Comparison of ENCODE assay signal across 7 worm cellular contexts in the genomic region with DNA sequence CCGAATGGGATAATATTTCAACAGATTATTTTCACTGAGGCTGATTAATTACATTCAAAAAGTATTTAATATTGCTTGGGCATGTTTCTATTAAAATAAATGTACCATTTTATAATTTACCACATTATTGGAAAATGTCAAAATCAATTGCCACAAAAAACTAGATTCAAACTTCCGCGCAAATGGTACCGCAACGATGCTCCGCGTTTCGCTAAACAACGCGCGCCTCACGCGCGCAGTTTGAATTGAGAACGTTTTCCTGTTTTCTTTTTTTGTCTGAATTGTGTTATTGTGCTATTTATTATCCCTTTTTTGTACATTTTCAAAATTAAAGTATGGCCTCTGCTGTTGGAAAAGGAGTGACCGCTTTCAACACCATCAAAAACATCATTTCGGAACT.
TF ChIP-seq lines count a peak whose summit lies in the region.

Gene C29E4.12 (plus strand): TSS at position 333 of the 400 bp plus-strand sequence.

TF ChIP-seq in whole organism, L1 larva, 84 proteins besides CTCF, POLR2A, EP300 and RAD21 (continues in another document):
- TF ChIP-seq efl-3 (GFP tag; optimal IDR thresholded peaks at IDR 0.05; lab: Kevin White, UChicago) (no peak), nhr-76 (tag; optimal IDR thresholded peaks at IDR 0.05; lab: Kevin White, UChicago) (no peak), pqm-1 (tag; optimal IDR thresholded peaks at IDR 0.05; lab: Kevin White, UChicago) (no peak), mdl-1 (tag; optimal IDR thresholded peaks at IDR 0.05; lab: Kevin White, UChicago) (peak in 1 of 2 experiments; percentile 66), fkh-8 (tag; optimal IDR thresholded peaks at IDR 0.05; lab: Kevin White, UChicago) (peak; percentile 62), lsy-2 (tag; optimal IDR thresholded peaks at IDR 0.05; lab: Kevin White, UChicago) (peak; percentile 84 to 92), snu-23 (GFP tag; optimal IDR thresholded peaks at IDR 0.05; lab: Kevin White, UChicago) (peak; percentile 83), jun-1 (tag; optimal IDR thresholded peaks at IDR 0.05; lab: Kevin White, UChicago) (peak; percentile 69), ceh-82 (tag; optimal IDR thresholded peaks at IDR 0.05; lab: Kevin White, UChicago) (peak; percentile 47 to 79 (median 69)), nhr-28 (tag; optimal IDR thresholded peaks at IDR 0.05; lab: Kevin White, UChicago) (no peak), dpl-1 (GFP tag; optimal IDR thresholded peaks at IDR 0.05; lab: Kevin White, UChicago) (peak; percentile 96 to 98 (median 98)), unc-86 (tag; optimal IDR thresholded peaks at IDR 0.05; lab: Kevin White, UChicago) (peak; percentile 53)

TF ChIP-seq in whole organism, L2 larva, 48 proteins besides CTCF, POLR2A, EP300 and RAD21 (continues in another document):
- TF ChIP-seq ama-1 (optimal IDR thresholded peaks at IDR 0.05; lab: Kevin White, UChicago) = peak; percentile 31
- TF ChIP-seq mab-5 (tag; optimal IDR thresholded peaks at IDR 0.05; lab: Kevin White, UChicago) = peak; percentile 56
- no peak for TF ChIP-seq fos-1 (tag; optimal IDR thresholded peaks at IDR 0.05; lab: Kevin White, UChicago)
- no peak for TF ChIP-seq nhr-6 (tag; optimal IDR thresholded peaks at IDR 0.05; lab: Kevin White, UChicago)
- TF ChIP-seq gmeb-1 (tag; optimal IDR thresholded peaks at IDR 0.05; lab: Kevin White, UChicago) = peak; percentile 97
- TF ChIP-seq ztf-11 (tag; optimal IDR thresholded peaks at IDR 0.05; lab: Kevin White, UChicago) = no peak
- no peak for TF ChIP-seq snpc-4 (tag; optimal IDR thresholded peaks at IDR 0.05; lab: Kevin White, UChicago)
- TF ChIP-seq lsy-2 (tag; optimal IDR thresholded peaks at IDR 0.05; lab: Kevin White, UChicago) = peak; percentile 51 to 88
- peak; percentile 49 for TF ChIP-seq crh-2 (tag; optimal IDR thresholded peaks at IDR 0.05; lab: Kevin White, UChicago)
- TF ChIP-seq R02D3.7 (tag; optimal IDR thresholded peaks at IDR 0.05; lab: Kevin White, UChicago) = peak; percentile 20
- no peak for TF ChIP-seq Y55F3AM.14 (GFP tag; optimal IDR thresholded peaks at IDR 0.05; lab: Kevin White, UChicago)
- TF ChIP-seq nhr-77 (tag; optimal IDR thresholded peaks at IDR 0.05; lab: Kevin White, UChicago) = peak; percentile 30
- peak; percentile 42 for TF ChIP-seq nhr-21 (tag; optimal IDR thresholded peaks at IDR 0.05; lab: Kevin White, UChicago)

TF ChIP-seq in whole organism, L3 larva, 47 proteins besides CTCF, POLR2A, EP300 and RAD21 (continues in another document):
- no peak for TF ChIP-seq egl-27 (tag; optimal IDR thresholded peaks at IDR 0.05; lab: Kevin White, UChicago)
- TF ChIP-seq egl-5 (tag; optimal IDR thresholded peaks at IDR 0.05; lab: Kevin White, UChicago) = peak; percentile 38
- TF ChIP-seq nhr-11 (tag; optimal IDR thresholded peaks at IDR 0.05; lab: Kevin White, UChicago) = no peak
- peak; percentile 79 for TF ChIP-seq pha-4 (tag; optimal IDR thresholded peaks at IDR 0.05; lab: Kevin White, UChicago)
- TF ChIP-seq ztf-4 (tag; optimal IDR thresholded peaks at IDR 0.05; lab: Kevin White, UChicago) = no peak
- peak; percentile 26 for TF ChIP-seq fkh-10 (GFP tag; optimal IDR thresholded peaks at IDR 0.05; lab: Kevin White, UChicago)
- TF ChIP-seq nhr-76 (tag; optimal IDR thresholded peaks at IDR 0.05; lab: Kevin White, UChicago) = no peak
- peak; percentile 69 for TF ChIP-seq nhr-25 (tag; optimal IDR thresholded peaks at IDR 0.05; lab: Kevin White, UChicago)
- no peak for TF ChIP-seq daf-12 (tag; optimal IDR thresholded peaks at IDR 0.05; lab: Kevin White, UChicago)
- TF ChIP-seq ama-1 (optimal IDR thresholded peaks at IDR 0.05; lab: Kevin White, UChicago) = no peak
- peak; percentile 41 for TF ChIP-seq lin-39 (tag; optimal IDR thresholded peaks at IDR 0.05; lab: Kevin White, UChicago)
- TF ChIP-seq nhr-237 (tag; optimal IDR thresholded peaks at IDR 0.05; lab: Kevin White, UChicago) = no peak
- TF ChIP-seq elt-2 (tag; optimal IDR thresholded peaks at IDR 0.05; lab: Kevin White, UChicago) = no peak

TF ChIP-seq in whole organism, L4 larva, 104 proteins besides CTCF, POLR2A, EP300 and RAD21 (continues in another document):
- TF ChIP-seq nhr-11 (tag; optimal IDR thresholded peaks at IDR 0.05; lab: Kevin White, UChicago) (peak; percentile 11), hlh-30 (tag; optimal IDR thresholded peaks at IDR 0.05; lab: Kevin White, UChicago; ENCODE audit: insufficient read depth) (peak; percentile 79), F44E2.7 (GFP tag; IDR thresholded peaks at IDR 0.05; lab: Robert Waterston, UW) (no peak), lsy-2 (tag; optimal IDR thresholded peaks at IDR 0.05; lab: Kevin White, UChicago) (peak in 1 of 2 experiments; percentile 83), dpl-1 (GFP tag; optimal IDR thresholded peaks at IDR 0.05; lab: Kevin White, UChicago) (peak; percentile 96), aha-1 (tag; lab: Kevin White, UChicago) (peak; percentile 62), daf-19 (GFP tag; conservative IDR thresholded peaks at IDR 0.05; lab: Robert Waterston, UW) (no peak), mes-2 (tag; optimal IDR thresholded peaks at IDR 0.05; lab: Kevin White, UChicago; ENCODE audit: poor library complexity, severe bottlenecking) (peak; percentile 77), nhr-28 (tag; optimal IDR thresholded peaks at IDR 0.05; lab: Kevin White, UChicago) (peak; percentile 52), zip-11 (GFP tag; IDR thresholded peaks at IDR 0.05; lab: Robert Waterston, UW) (no peak), nhr-41 (GFP tag; IDR thresholded peaks at IDR 0.05; lab: Robert Waterston, UW) (no peak), hif-1 (tag; optimal IDR thresholded peaks at IDR 0.05; lab: Kevin White, UChicago) (peak in 1 of 2 experiments; percentile 27), fkh-10 (GFP tag; optimal IDR thresholded peaks at IDR 0.05; lab: Kevin White, UChicago) (peak; percentile 38)

TF ChIP-seq in whole organism, late embryonic, 69 proteins besides CTCF, POLR2A, EP300 and RAD21:
- TF ChIP-seq unc-3 (GFP tag; conservative IDR thresholded peaks at IDR 0.05; lab: Robert Waterston, UW) (no peak), unc-3 (tag; optimal IDR thresholded peaks at IDR 0.05; lab: Kevin White, UChicago) (no peak), nfya-1 (tag; optimal IDR thresholded peaks at IDR 0.05; lab: Kevin White, UChicago) (peak; percentile 56)
TF ChIP-seq in whole organism, late embryonic: peak in this region for 1.

TF ChIP-seq in whole organism, mixed stage, embryonic, 35 proteins besides CTCF, POLR2A, EP300 and RAD21:
- no peak for TF ChIP-seq unc-120 (tag; optimal IDR thresholded peaks at IDR 0.05; lab: Kevin White, UChicago; ENCODE audit: poor library complexity, severe bottlenecking)
- no peak for TF ChIP-seq nhr-12 (tag; optimal IDR thresholded peaks at IDR 0.05; lab: Kevin White, UChicago)
- no peak for TF ChIP-seq nhr-2 (tag; optimal IDR thresholded peaks at IDR 0.05; lab: Kevin White, UChicago)
- TF ChIP-seq nhr-76 (tag; optimal IDR thresholded peaks at IDR 0.05; lab: Kevin White, UChicago) = no peak
- TF ChIP-seq unc-62 (GFP tag; optimal IDR thresholded peaks at IDR 0.05; lab: Kevin White, UChicago) = no peak
- TF ChIP-seq lin-32 (GFP tag; optimal IDR thresholded peaks at IDR 0.05; lab: Kevin White, UChicago) = no peak
- no peak for TF ChIP-seq bed-3 (GFP tag; optimal IDR thresholded peaks at IDR 0.05; lab: Kevin White, UChicago)
- peak; percentile 81 for TF ChIP-seq lsy-2 (tag; optimal IDR thresholded peaks at IDR 0.05; lab: Kevin White, UChicago)
- peak; percentile 61 for TF ChIP-seq pha-4 (tag; optimal IDR thresholded peaks at IDR 0.05; lab: Kevin White, UChicago)
- TF ChIP-seq drap-1 (GFP tag; optimal IDR thresholded peaks at IDR 0.05; lab: Kevin White, UChicago) = no peak
- peak; percentile 28 for TF ChIP-seq hlh-1 (tag; optimal IDR thresholded peaks at IDR 0.05; lab: Kevin White, UChicago)
- TF ChIP-seq ceh-83 (GFP tag; optimal IDR thresholded peaks at IDR 0.05; lab: Kevin White, UChicago) = no peak
- TF ChIP-seq nhr-28 (tag; optimal IDR thresholded peaks at IDR 0.05; lab: Kevin White, UChicago) = no peak
- no peak for TF ChIP-seq elt-1 (tag; optimal IDR thresholded peaks at IDR 0.05; lab: Kevin White, UChicago; ENCODE audit: borderline replicate concordance, insufficient read depth)
- peak; percentile 76 for TF ChIP-seq nhr-237 (tag; optimal IDR thresholded peaks at IDR 0.05; lab: Kevin White, UChicago)
- peak; percentile 16 for TF ChIP-seq lin-13 (tag; optimal IDR thresholded peaks at IDR 0.05; lab: Kevin White, UChicago)
- no peak for TF ChIP-seq ham-2 (GFP tag; optimal IDR thresholded peaks at IDR 0.05; lab: Kevin White, UChicago)
- peak; percentile 52 for TF ChIP-seq ceh-39 (tag; optimal IDR thresholded peaks at IDR 0.05; lab: Kevin White, UChicago)
- peak; percentile 76 for TF ChIP-seq mep-1 (tag; optimal IDR thresholded peaks at IDR 0.05; lab: Kevin White, UChicago)

TF ChIP-seq in whole organism, young adult, 124 proteins besides CTCF, POLR2A, EP300 and RAD21 (continues in another document):
- TF ChIP-seq efl-1 (GFP tag; optimal IDR thresholded peaks at IDR 0.05; lab: Kevin White, UChicago) (peak; percentile 78), lin-35 (GFP tag; optimal IDR thresholded peaks at IDR 0.05; lab: Kevin White, UChicago) (peak in 1 of 3 experiments; percentile 90), F23B12.7 (tag; optimal IDR thresholded peaks at IDR 0.05; lab: Kevin White, UChicago; ENCODE audit: insufficient read depth) (peak; percentile 12), nhr-80 (tag; optimal IDR thresholded peaks at IDR 0.05; lab: Kevin White, UChicago) (no peak), repo-1 (tag; optimal IDR thresholded peaks at IDR 0.05; lab: Kevin White, UChicago) (no peak), akir-1 (GFP tag; optimal IDR thresholded peaks at IDR 0.05; lab: Kevin White, UChicago) (no peak), snpc-4 (GFP tag; optimal IDR thresholded peaks at IDR 0.05; lab: Kevin White, UChicago) (no peak), snpc-4 (tag; optimal IDR thresholded peaks at IDR 0.05; lab: Kevin White, UChicago) (no peak), die-1 (tag; optimal IDR thresholded peaks at IDR 0.05; lab: Kevin White, UChicago) (no peak), madf-10 (tag; optimal IDR thresholded peaks at IDR 0.05; lab: Kevin White, UChicago) (no peak), D2030.7 (GFP tag; IDR thresholded peaks at IDR 0.05; lab: Robert Waterston, UW) (no peak), lsl-1 (GFP tag; optimal IDR thresholded peaks at IDR 0.05; lab: Kevin White, UChicago) (peak; percentile 5), mcd-1 (GFP tag; IDR thresholded peaks at IDR 0.05; lab: Robert Waterston, UW) (peak; percentile 58), attf-3 (GFP tag; conservative IDR thresholded peaks at IDR 0.05; lab: Robert Waterston, UW) (peak; percentile 99), Y53G8AR.9 (GFP tag; conservative IDR thresholded peaks at IDR 0.05; lab: Robert Waterston, UW) (no peak), atf-7 (tag; optimal IDR thresholded peaks at IDR 0.05; lab: Kevin White, UChicago) (no peak), snpc-1.1 (tag; optimal IDR thresholded peaks at IDR 0.05; lab: Kevin White, UChicago; ENCODE audit: insufficient read depth) (no peak), T07F8.4 (tag; optimal IDR thresholded peaks at IDR 0.05; lab: Kevin White, UChicago) (no peak), him-1 (tag; optimal IDR thresholded peaks at IDR 0.05; lab: Kevin White, UChicago) (no peak), attf-5 (GFP tag; optimal IDR thresholded peaks at IDR 0.05; lab: Kevin White, UChicago) (peak; percentile 74), ztf-28 (GFP tag; IDR thresholded peaks at IDR 0.05; lab: Robert Waterston, UW) (no peak), dpl-1 (GFP tag; optimal IDR thresholded peaks at IDR 0.05; lab: Kevin White, UChicago) (peak; percentile 65)
